Worm (Caenorhabditis elegans) whole organism, L1 larva: Measurements from ENCODE around the gene Y49F6A.11.

Experiments
- ama-1 ChIP-seq: fragments of 150-350 bp; optimal IDR thresholded peaks from 2 replicates; lab custom pipeline; 2014
- ceh-8 ChIP-seq: fragments of 200-800 bp; sonication (Bioruptor generic); optimal IDR thresholded peaks from 2 replicates; lab custom pipeline; 2018; ENCODE audit warnings: mild to moderate bottlenecking, missing genetic modification characterization, moderate library complexity, missing compliant biosample characterization
- ceh-90 ChIP-seq: sonication (generic microtip); optimal IDR thresholded peaks from 2 replicates; lab custom pipeline; 2016; ENCODE audit warnings: missing genetic modification characterization, missing compliant biosample characterization
- fos-1 ChIP-seq: fragments of 150-350 bp; optimal IDR thresholded peaks from 2 replicates; lab custom pipeline; 2014; ENCODE audit warnings: missing biosample characterization, missing genetic modification characterization
- jun-1 ChIP-seq: fragments of 150-350 bp; optimal IDR thresholded peaks from 2 replicates; lab custom pipeline; 2014; ENCODE audit warnings: missing biosample characterization, missing genetic modification reagents, missing genetic modification characterization
- lin-39 ChIP-seq: fragments of 150-350 bp; optimal IDR thresholded peaks from 2 replicates; lab custom pipeline; 2014; ENCODE audit warnings: missing biosample characterization, missing genetic modification reagents, missing genetic modification characterization
- lsy-2 ChIP-seq, 2 experiments: fragments of 150-350 bp; optimal IDR thresholded peaks; 2 replicates each; lab custom pipeline; 2014; ENCODE audit warnings: missing biosample characterization in 2 of 2, missing genetic modification characterization in 2 of 2
- mep-1 ChIP-seq: fragments of 150-350 bp; optimal IDR thresholded peaks from 2 replicates; lab custom pipeline; 2014; ENCODE audit warnings: missing biosample characterization, missing genetic modification characterization
- nhr-11 ChIP-seq: fragments of 150-350 bp; optimal IDR thresholded peaks from 2 replicates; lab custom pipeline; 2014; ENCODE audit warnings: missing biosample characterization, missing genetic modification characterization
- rnt-1 ChIP-seq: sonication (generic microtip); optimal IDR thresholded peaks from 2 replicates; lab custom pipeline; 2016; ENCODE audit warnings: mild to moderate bottlenecking, missing genetic modification characterization, moderate library complexity, missing compliant biosample characterization
- sup-37 ChIP-seq: fragments of 200-800 bp; sonication (Bioruptor generic); optimal IDR thresholded peaks from 2 replicates; lab custom pipeline; 2018; ENCODE audit warnings: mild to moderate bottlenecking, missing genetic modification characterization, missing compliant biosample characterization
- unc-62 ChIP-seq: fragments of 150-350 bp; optimal IDR thresholded peaks from 2 replicates; lab custom pipeline; 2014; ENCODE audit warnings: missing biosample characterization, missing genetic modification reagents, missing genetic modification characterization
- ztf-11 ChIP-seq, 2 experiments: sonication (generic microtip); optimal IDR thresholded peaks; 2 replicates each; lab custom pipeline; 2016 to 2017; ENCODE audit warnings: missing genetic modification characterization in 2 of 2, missing biosample characterization in 1 of 2, missing compliant biosample characterization in 1 of 2
- ztf-4 ChIP-seq: fragments of 150-350 bp; optimal IDR thresholded peaks from 2 replicates; lab custom pipeline; 2014; ENCODE audit warnings: missing biosample characterization, missing genetic modification characterization

DNA sequence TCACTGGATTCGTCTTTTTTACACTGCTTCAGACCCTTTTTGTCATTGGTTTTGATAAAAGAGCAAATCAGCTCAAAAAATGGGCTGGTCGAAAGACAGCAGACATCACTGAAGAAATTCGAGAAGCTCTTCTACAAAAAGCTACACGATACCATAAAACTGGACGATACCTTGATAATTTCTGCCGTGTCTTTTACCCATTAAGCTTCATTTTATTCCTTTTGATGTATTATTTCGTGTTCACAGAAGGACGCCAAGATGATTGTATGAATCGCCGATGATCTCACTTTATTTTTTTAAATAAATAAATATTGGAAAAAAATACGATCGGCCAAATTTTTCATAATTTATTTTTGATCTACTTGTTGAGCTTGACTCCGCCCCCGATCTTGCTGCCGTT is 31.6 kb downstream of the Y49F6A.11 start:
- TF ChIP-seq mep-1 (tag; lab: Kevin White, UChicago) (no peak), lin-39 (tag; lab: Kevin White, UChicago) (no peak), fos-1 (no peak), ztf-4 (no peak), ama-1 (lab: Kevin White, UChicago) (no peak), unc-62 (GFP tag; lab: Kevin White, UChicago) (no peak), nhr-11 (tag; lab: Kevin White, UChicago) (no peak), ceh-90 (tag; lab: Kevin White, UChicago) (no peak), lsy-2 (tag; optimal IDR thresholded peaks at IDR 0.05; lab: Kevin White, UChicago) (no peak), ztf-11 (tag; optimal IDR thresholded peaks at IDR 0.05; lab: Kevin White, UChicago) (no peak), jun-1 (tag; lab: Kevin White, UChicago) (no peak), sup-37 (no peak), ceh-8 (GFP tag; lab: Kevin White, UChicago) (no peak), rnt-1 (tag; lab: Kevin White, UChicago) (no peak)
